Worm (Caenorhabditis elegans) whole organism, L3 larva: ENCODE measurements around the gene tsen-54.

Experiments
- R02D3.7 ChIP-seq: fragments of 150-350 bp; optimal IDR thresholded peaks from 2 replicates; lab custom pipeline; 2014; ENCODE audit warnings: missing biosample characterization, missing genetic modification characterization
- ZK546.5 ChIP-seq: sonication (generic microtip); optimal IDR thresholded peaks from 2 replicates; lab custom pipeline; 2017; ENCODE audit warnings: missing biosample characterization, missing genetic modification characterization
- aly-2 ChIP-seq: fragments of 150-350 bp; optimal IDR thresholded peaks from 2 replicates; lab custom pipeline; 2014; ENCODE audit warnings: missing biosample characterization, missing genetic modification characterization
- ama-1 ChIP-seq: fragments of 150-350 bp; optimal IDR thresholded peaks from 2 replicates; lab custom pipeline; 2018
- ceh-28 ChIP-seq: fragments of 150-350 bp; optimal IDR thresholded peaks from 2 replicates; lab custom pipeline; 2014; ENCODE audit warnings: missing biosample characterization, missing genetic modification reagents, missing genetic modification characterization
- egl-27 ChIP-seq: sonication (generic microtip); optimal IDR thresholded peaks from 4 replicates; lab custom pipeline; 2017; ENCODE audit warnings: missing biosample characterization, missing genetic modification reagents, missing genetic modification characterization
- elt-2 ChIP-seq: sonication (generic microtip); optimal IDR thresholded peaks from 2 replicates; lab custom pipeline; 2016; ENCODE audit warnings: missing genetic modification reagents, mild to moderate bottlenecking, missing genetic modification characterization, missing compliant biosample characterization
- eor-1 ChIP-seq, 2 experiments: fragments of 150-350 bp; optimal IDR thresholded peaks; 2 replicates each; lab custom pipeline; 2014 to 2018; ENCODE audit warnings: missing biosample characterization in 2 of 2, missing genetic modification characterization in 2 of 2
- fos-1 ChIP-seq: fragments of 150-350 bp; optimal IDR thresholded peaks from 2 replicates; lab custom pipeline; 2014; ENCODE audit warnings: missing biosample characterization, missing genetic modification characterization
- hmg-11 ChIP-seq: sonication (generic microtip); optimal IDR thresholded peaks from 2 replicates; lab custom pipeline; 2016; ENCODE audit warnings: missing genetic modification characterization, missing compliant biosample characterization
- lin-15B ChIP-seq: fragments of 150-350 bp; optimal IDR thresholded peaks from 2 replicates; lab custom pipeline; 2014; ENCODE audit warnings: missing biosample characterization, missing genetic modification characterization
- lin-39 ChIP-seq: fragments of 150-350 bp; optimal IDR thresholded peaks from 2 replicates; lab custom pipeline; 2018; ENCODE audit warnings: missing biosample characterization, missing genetic modification reagents, missing genetic modification characterization
- nfya-1 ChIP-seq: sonication (generic microtip); optimal IDR thresholded peaks from 2 replicates; lab custom pipeline; 2017; ENCODE audit warnings: missing genetic modification characterization, mild to moderate bottlenecking, missing compliant biosample characterization, antibody characterized with exemption, moderate library complexity; ENCODE audit not compliant: insufficient read depth
- nhr-25 ChIP-seq: sonication (generic microtip); optimal IDR thresholded peaks from 2 replicates; lab custom pipeline; 2017; ENCODE audit warnings: missing biosample characterization, missing genetic modification characterization
- nhr-43 ChIP-seq: sonication (generic microtip); optimal IDR thresholded peaks from 2 replicates; lab custom pipeline; 2016; ENCODE audit warnings: mild to moderate bottlenecking, missing genetic modification characterization, missing compliant biosample characterization; ENCODE audit not compliant: poor library complexity, severe bottlenecking
- nhr-67 ChIP-seq: fragments of 150-350 bp; optimal IDR thresholded peaks from 2 replicates; lab custom pipeline; 2014; ENCODE audit warnings: missing biosample characterization, missing genetic modification characterization
- nhr-77 ChIP-seq: fragments of 150-350 bp; optimal IDR thresholded peaks from 2 replicates; lab custom pipeline; 2014; ENCODE audit warnings: missing biosample characterization, missing genetic modification characterization
- pha-4 ChIP-seq: fragments of 150-350 bp; optimal IDR thresholded peaks from 2 replicates; lab custom pipeline; 2014; ENCODE audit warnings: missing biosample characterization, missing genetic modification reagents, missing genetic modification characterization
- pqm-1 ChIP-seq: fragments of 150-350 bp; optimal IDR thresholded peaks from 2 replicates; lab custom pipeline; 2017; ENCODE audit warnings: missing biosample characterization, missing genetic modification characterization, inconsistent platforms
- skn-1 ChIP-seq: fragments of 150-350 bp; optimal IDR thresholded peaks from 2 replicates; lab custom pipeline; 2014; ENCODE audit warnings: missing biosample characterization, missing genetic modification characterization
- snpc-4 ChIP-seq: fragments of 150-350 bp; optimal IDR thresholded peaks from 2 replicates; lab custom pipeline; 2014; ENCODE audit warnings: missing biosample characterization, missing genetic modification characterization
- tbx-2 ChIP-seq: sonication (generic microtip); optimal IDR thresholded peaks from 2 replicates; lab custom pipeline; 2016; ENCODE audit warnings: mild to moderate bottlenecking, missing genetic modification characterization, missing compliant biosample characterization
- unc-39 ChIP-seq: sonication (generic microtip); optimal IDR thresholded peaks from 4 replicates; lab custom pipeline; 2017; ENCODE audit warnings: missing biosample characterization, missing genetic modification characterization
- ztf-4 ChIP-seq: fragments of 150-350 bp; optimal IDR thresholded peaks from 2 replicates; lab custom pipeline; 2014; ENCODE audit warnings: missing biosample characterization, missing genetic modification characterization

The tsen-54 gene

DNA sequence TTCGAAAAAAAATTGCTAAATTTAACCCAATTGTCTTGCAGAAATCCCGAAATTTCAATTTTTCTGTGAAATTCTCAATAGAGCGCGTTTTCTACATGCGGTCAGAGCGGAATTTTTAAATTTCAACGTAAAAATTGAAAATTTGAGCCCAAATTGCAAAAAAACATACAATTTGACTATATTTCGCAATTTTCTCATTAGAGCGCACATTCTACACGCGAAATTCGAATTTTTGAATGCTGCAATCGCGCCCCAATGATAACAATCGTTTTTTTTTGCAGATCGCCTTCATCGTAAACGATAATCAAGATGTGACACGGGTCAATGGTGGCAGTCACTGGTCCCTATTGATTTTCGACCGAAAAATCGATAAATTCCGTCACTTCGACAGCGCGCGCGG lies 16.1 kb downstream of the tsen-54 start:
- TF ChIP-seq ceh-28 (tag; lab: Kevin White, UChicago) (no peak), nhr-43 (tag; lab: Kevin White, UChicago) (no peak), nhr-67 (tag; lab: Kevin White, UChicago) (no peak), skn-1 (no peak), pqm-1 (tag; lab: Kevin White, UChicago) (no peak)
- TF ChIP-seq, all 47 proteins: peak for 0

DNA sequence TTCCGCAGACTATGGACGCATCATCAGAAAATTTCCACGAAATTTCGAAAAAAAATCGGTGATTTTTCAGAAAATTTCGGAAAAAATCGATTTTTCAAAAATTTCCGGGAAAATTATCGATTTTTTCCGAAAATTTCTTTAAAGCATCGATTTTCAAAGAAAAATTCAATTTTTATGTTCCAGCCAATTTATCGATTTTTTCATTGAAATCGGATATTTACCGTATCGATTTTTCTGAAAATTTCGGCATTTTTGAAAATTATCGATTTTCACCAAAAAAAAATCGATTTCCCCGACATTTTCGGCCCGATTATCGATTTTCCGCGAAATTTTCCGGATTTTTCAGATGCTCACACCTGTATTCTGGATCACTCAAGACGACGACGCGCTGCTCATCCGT lies 17.1 kb downstream of the tsen-54 start, which contains the start of gene Y48A5A.1:
Gene Y48A5A.1, plus strand, starts transcription at position 347 of the 400 bp plus-strand sequence.
- TF ChIP-seq ama-1 (lab: Kevin White, UChicago) (no peak), nhr-77 (tag; lab: Kevin White, UChicago) (no peak), ceh-28 (tag; lab: Kevin White, UChicago) (peak; percentile 93)
- TF ChIP-seq, all 47 proteins: peak for 1

DNA sequence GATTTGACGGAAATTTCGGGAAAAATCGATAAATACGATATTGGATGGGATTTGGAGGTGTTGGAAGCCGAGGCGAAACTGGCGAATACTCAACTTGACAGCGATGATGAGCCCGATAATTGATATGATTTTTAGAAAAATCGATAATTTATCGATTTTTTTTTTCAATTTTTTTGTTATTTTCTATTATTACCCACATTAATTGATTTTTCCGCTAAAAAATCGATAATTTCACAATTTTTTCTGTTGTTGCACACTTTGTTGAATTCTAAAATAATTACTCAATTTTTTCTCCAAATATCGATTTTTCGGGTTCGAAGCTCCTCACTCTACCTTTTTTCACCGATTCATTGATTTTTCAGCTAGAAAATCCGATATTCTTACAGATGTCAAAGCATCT lies 21.4 kb downstream of the tsen-54 start, which contains the start of gene Y48A5A.3:
Gene Y48A5A.3, plus strand, starts transcription at position 385 of the 400 bp plus-strand sequence.
- TF ChIP-seq ceh-28 (tag; lab: Kevin White, UChicago) (peak; percentile 90), pha-4 (tag; lab: Kevin White, UChicago) (no peak)

DNA sequence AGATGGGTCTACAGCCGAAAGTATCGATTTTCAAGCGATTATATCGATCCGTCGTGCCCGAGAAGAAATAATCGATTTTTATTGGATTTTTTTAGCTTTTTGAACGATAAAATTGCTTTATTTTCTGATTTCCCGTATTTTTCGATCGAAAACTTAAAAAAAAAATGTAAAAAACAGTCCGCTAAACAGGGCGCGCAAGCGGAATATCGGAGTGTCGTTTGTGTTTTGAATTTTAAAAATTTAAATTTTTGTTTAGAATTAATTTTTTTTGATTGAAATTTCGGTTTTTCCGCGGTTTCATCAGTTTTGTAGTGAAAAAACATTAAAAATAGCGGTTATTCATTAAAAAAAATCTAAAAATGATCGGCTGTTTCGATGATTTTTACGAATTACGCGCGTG lies 22.2 kb downstream of the tsen-54 start:
- TF ChIP-seq snpc-4 (tag; lab: Kevin White, UChicago) (no peak), ztf-4 (tag; lab: Kevin White, UChicago) (no peak), elt-2 (tag; lab: Kevin White, UChicago) (no peak), unc-39 (no peak), nhr-25 (tag; lab: Kevin White, UChicago) (no peak), fos-1 (tag; lab: Kevin White, UChicago) (no peak), ZK546.5 (tag; lab: Kevin White, UChicago) (no peak)

DNA sequence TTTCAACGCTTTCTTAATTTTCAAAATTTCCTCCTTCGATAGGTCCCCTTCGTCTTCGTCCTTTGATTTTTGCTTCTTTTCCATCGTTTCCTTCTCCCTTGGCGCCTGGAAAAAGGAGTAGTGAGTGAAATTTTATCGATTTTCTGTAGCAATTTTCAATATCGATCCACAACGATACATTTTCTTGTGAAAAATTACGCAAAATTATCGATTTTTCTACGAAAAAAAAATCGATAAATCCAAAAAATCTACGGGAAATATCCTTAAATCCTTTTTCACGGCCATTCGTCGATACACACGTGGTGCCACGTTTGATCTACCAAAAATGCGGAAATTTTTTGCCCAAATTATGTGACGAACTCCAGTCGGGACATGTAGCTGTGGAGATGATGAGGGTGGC lies 23.1 kb downstream of the tsen-54 start:
- no peak for TF ChIP-seq nhr-77 (tag; lab: Kevin White, UChicago)
- TF ChIP-seq ceh-28 (tag; lab: Kevin White, UChicago) = peak; percentile 76

DNA sequence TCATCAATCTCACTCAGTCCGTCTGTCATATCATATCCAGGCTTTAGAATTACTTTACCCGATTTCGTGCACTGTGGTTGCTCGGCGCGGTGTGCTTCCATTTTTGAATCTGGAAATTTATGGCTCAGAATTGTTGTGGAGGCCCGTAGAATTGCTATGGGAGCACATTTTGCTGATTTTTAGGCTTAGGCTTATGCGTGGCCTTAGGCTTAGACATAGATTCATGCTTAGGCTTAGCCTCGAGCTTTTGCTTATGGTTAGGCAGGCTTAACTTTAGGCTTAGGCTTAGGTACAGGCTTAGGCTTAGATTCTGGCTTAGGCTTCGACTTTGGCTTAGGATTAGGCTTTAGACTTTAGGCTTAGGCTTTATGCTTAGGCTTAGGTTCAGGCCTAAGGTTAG lies 24.3 kb downstream of the tsen-54 start, which contains the start of gene Y76B12C.4:
Gene Y76B12C.4, minus strand, starts transcription at position 101 of the 400 bp plus-strand sequence.
- no peak for TF ChIP-seq lin-39 (tag; lab: Kevin White, UChicago)
- no peak for TF ChIP-seq tbx-2

DNA sequence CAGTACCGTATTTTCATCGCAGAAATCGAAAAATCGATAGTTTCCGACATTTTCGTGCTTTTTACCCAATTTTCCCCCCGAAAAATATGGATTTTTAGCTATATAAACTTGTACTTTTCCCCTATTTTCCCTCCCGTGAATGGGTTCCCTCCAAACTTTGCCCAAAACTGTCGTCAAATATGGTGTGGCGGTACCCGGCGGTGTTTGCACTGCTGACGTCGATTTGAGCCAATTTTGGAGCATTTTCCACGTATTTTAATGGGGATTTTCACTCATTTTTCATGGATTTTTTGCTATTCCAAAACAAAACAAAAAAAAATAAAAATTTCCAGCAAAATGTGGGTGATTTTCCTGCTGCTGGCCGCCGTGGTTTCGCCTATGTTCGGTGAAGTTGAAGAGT lies 25.4 kb downstream of the tsen-54 start, which contains the start of gene Y76B12C.3:
Gene Y76B12C.3, plus strand, starts transcription at position 334 of the 400 bp plus-strand sequence.
- peak; percentile 22 for TF ChIP-seq pha-4 (tag; lab: Kevin White, UChicago)
- peak; percentile 8 for TF ChIP-seq nfya-1 (tag; lab: Kevin White, UChicago)
- TF ChIP-seq lin-15B (tag; lab: Kevin White, UChicago) = peak; percentile 39
- TF ChIP-seq aly-2 (tag; lab: Kevin White, UChicago) = no peak
- TF ChIP-seq snpc-4 (tag; lab: Kevin White, UChicago) = no peak
- TF ChIP-seq nhr-25 (tag; lab: Kevin White, UChicago) = no peak
- no peak for TF ChIP-seq egl-27 (tag; lab: Kevin White, UChicago)
- TF ChIP-seq R02D3.7 (tag; lab: Kevin White, UChicago) = no peak
- TF ChIP-seq eor-1 (tag; optimal IDR thresholded peaks at IDR 0.05; lab: Kevin White, UChicago) = no peak
- TF ChIP-seq hmg-11 = peak; percentile 26

DNA sequence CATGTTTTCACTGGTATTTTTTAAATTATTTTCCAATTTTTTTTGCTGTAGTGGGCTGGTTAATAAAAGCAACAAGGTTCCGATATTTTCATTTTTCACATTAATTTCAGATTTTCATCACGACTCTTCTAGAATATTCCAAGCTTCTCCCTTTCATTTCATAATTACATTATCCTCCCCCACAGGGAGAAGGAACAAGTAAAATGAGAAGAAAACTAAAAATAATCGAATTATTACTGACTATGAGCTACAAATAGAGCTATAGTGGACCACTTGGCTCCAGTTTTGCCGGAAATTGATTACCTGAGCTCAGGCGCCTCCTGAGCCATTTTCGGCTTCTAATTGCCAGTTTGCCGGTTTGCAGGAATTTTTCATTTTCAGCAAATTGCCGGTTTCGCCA lies 27.6 kb downstream of the tsen-54 start:
- TF ChIP-seq nfya-1 (tag; lab: Kevin White, UChicago) (no peak), nhr-25 (tag; lab: Kevin White, UChicago) (no peak)

DNA sequence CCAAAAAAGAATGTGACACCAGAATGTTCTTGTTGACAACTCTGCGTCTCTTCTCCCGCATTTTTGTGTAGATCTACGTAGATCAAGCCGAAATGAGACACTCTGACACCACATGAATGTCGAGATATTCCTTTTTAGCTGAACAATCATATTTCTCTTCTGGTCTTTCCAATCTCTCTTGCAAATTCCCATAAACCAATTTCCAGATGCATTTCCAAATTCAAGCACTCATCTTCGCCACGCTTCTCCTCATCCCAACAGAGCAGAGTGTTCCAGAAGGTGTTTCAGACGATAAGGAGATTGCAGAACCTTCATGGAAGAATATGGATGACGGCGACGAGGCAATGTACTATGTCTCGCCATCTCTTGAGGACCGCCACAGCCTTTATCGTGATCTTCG lies 31.8 kb downstream of the tsen-54 start, which contains the start of gene Y76B12C.8:
Gene Y76B12C.8, plus strand, starts transcription at position 207 of the 400 bp plus-strand sequence.
- no peak for TF ChIP-seq nfya-1 (tag; lab: Kevin White, UChicago)
